Worm (Caenorhabditis elegans) whole organism, L3 larva: ENCODE measurements around the gene F08G12.3.

Experiments used
- elt-3 ChIP-seq, 3 experiments: fragments of 150-350 bp in 1 of 3; sonication (generic microtip) in 2 of 3; optimal IDR thresholded peaks; 2 replicates in 2 of 3; 4 replicates in 1 of 3; lab custom pipeline; 2014 to 2017; ENCODE audit warnings: missing biosample characterization in 3 of 3, missing genetic modification characterization in 3 of 3
- hmg-11 ChIP-seq: sonication (generic microtip); optimal IDR thresholded peaks from 2 replicates; lab custom pipeline; 2016; ENCODE audit warnings: missing genetic modification characterization, missing compliant biosample characterization
- nfya-1 ChIP-seq: sonication (generic microtip); optimal IDR thresholded peaks from 2 replicates; lab custom pipeline; 2017; ENCODE audit warnings: missing genetic modification characterization, mild to moderate bottlenecking, missing compliant biosample characterization, antibody characterized with exemption, moderate library complexity; ENCODE audit not compliant: insufficient read depth
- nhr-25 ChIP-seq: sonication (generic microtip); optimal IDR thresholded peaks from 2 replicates; lab custom pipeline; 2017; ENCODE audit warnings: missing biosample characterization, missing genetic modification characterization
- pha-4 ChIP-seq: fragments of 150-350 bp; optimal IDR thresholded peaks from 2 replicates; lab custom pipeline; 2014; ENCODE audit warnings: missing biosample characterization, missing genetic modification reagents, missing genetic modification characterization
- skn-1 ChIP-seq: fragments of 150-350 bp; optimal IDR thresholded peaks from 2 replicates; lab custom pipeline; 2014; ENCODE audit warnings: missing biosample characterization, missing genetic modification characterization
- snpc-4 ChIP-seq: fragments of 150-350 bp; optimal IDR thresholded peaks from 2 replicates; lab custom pipeline; 2014; ENCODE audit warnings: missing biosample characterization, missing genetic modification characterization
- unc-39 ChIP-seq: sonication (generic microtip); optimal IDR thresholded peaks from 4 replicates; lab custom pipeline; 2017; ENCODE audit warnings: missing biosample characterization, missing genetic modification characterization
- ztf-4 ChIP-seq: fragments of 150-350 bp; optimal IDR thresholded peaks from 2 replicates; lab custom pipeline; 2014; ENCODE audit warnings: missing biosample characterization, missing genetic modification characterization

DNA sequence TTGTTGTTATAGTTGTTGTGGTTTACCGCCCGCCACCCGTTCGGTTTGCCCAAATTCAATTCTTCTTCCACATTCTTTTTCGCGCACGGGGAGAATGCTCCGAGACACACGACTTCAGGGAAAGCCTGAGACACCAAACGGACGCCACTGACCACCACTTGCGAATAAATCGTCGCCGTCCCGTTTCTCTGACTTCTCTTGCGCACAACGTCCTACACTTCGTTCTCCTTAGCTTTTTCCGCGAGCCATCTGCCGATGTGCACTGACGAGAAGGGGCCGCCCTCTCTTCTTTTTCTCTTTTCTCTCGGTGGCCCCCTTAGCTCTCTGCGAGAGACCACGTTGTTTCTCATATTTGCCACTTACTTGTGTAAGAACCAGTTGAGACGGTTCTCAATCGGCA is 43.0 kb upstream of the F08G12.3 start, which contains the start of gene C03A3.1:
- TF ChIP-seq nhr-25 (no peak), pha-4 (tag; lab: Kevin White, UChicago) (no peak), ztf-4 (no peak), nfya-1 (tag; lab: Kevin White, UChicago) (peak; percentile 44), elt-3 (tag; optimal IDR thresholded peaks at IDR 0.05; lab: Kevin White, UChicago) (no peak), unc-39 (tag; lab: Kevin White, UChicago) (no peak), skn-1 (tag; lab: Kevin White, UChicago) (no peak), snpc-4 (no peak), hmg-11 (tag; lab: Kevin White, UChicago) (peak; percentile 39)
